Worm (Caenorhabditis elegans) whole organism, L2 larva: ENCODE data around the gene R11E3.2.
A peak's percentile ranks its signal among the peaks of the same experiment; 100 is the strongest.

Experiments used
- C34F6.9 ChIP-seq: fragments of 150-350 bp; optimal IDR thresholded peaks from 2 replicates; lab custom pipeline; 2014; ENCODE audit warnings: missing biosample characterization, missing genetic modification characterization
- F13H6.1 ChIP-seq: sonication (generic microtip); optimal IDR thresholded peaks from 2 replicates; lab custom pipeline; 2016; ENCODE audit warnings: missing genetic modification characterization, missing compliant biosample characterization
- R02D3.7 ChIP-seq: fragments of 150-350 bp; optimal IDR thresholded peaks from 2 replicates; lab custom pipeline; 2014; ENCODE audit warnings: missing biosample characterization, missing genetic modification characterization
- Y55F3AM.14 ChIP-seq: fragments of 200-800 bp; sonication (Bioruptor generic); optimal IDR thresholded peaks from 2 replicates; lab custom pipeline; 2018; ENCODE audit warnings: mild to moderate bottlenecking, missing genetic modification characterization, missing compliant biosample characterization
- ZK546.5 ChIP-seq: sonication (generic microtip); optimal IDR thresholded peaks from 2 replicates; lab custom pipeline; 2017; ENCODE audit warnings: missing biosample characterization, missing genetic modification characterization
- alr-1 ChIP-seq: fragments of 150-350 bp; optimal IDR thresholded peaks from 2 replicates; lab custom pipeline; 2014; ENCODE audit warnings: missing biosample characterization, missing genetic modification characterization
- aly-2 ChIP-seq: fragments of 150-350 bp; optimal IDR thresholded peaks from 2 replicates; lab custom pipeline; 2014; ENCODE audit warnings: missing biosample characterization, missing genetic modification characterization
- ama-1 ChIP-seq: fragments of 150-350 bp; optimal IDR thresholded peaks from 2 replicates; lab custom pipeline; 2018; ENCODE audit warnings: inconsistent platforms
- blmp-1 ChIP-seq: sonication (generic microtip); optimal IDR thresholded peaks from 2 replicates; lab custom pipeline; 2017; ENCODE audit warnings: missing genetic modification characterization, mild to moderate bottlenecking, missing compliant biosample characterization, antibody characterized with exemption, moderate library complexity; ENCODE audit not compliant: insufficient read depth
- ceh-16 ChIP-seq: fragments of 150-350 bp; optimal IDR thresholded peaks from 2 replicates; lab custom pipeline; 2014; ENCODE audit warnings: missing biosample characterization, missing genetic modification characterization
- ceh-82 ChIP-seq: fragments of 150-350 bp; optimal IDR thresholded peaks from 2 replicates; lab custom pipeline; 2014; ENCODE audit warnings: missing biosample characterization, missing genetic modification characterization
- crh-2 ChIP-seq: sonication (generic microtip); optimal IDR thresholded peaks from 2 replicates; lab custom pipeline; 2017; ENCODE audit warnings: missing biosample characterization, missing genetic modification characterization
- dmd-4 ChIP-seq: sonication (generic microtip); optimal IDR thresholded peaks from 2 replicates; lab custom pipeline; 2017; ENCODE audit warnings: missing biosample characterization, missing genetic modification characterization
- egl-27 ChIP-seq: sonication (generic microtip); optimal IDR thresholded peaks from 3 replicates; lab custom pipeline; 2017; ENCODE audit warnings: missing biosample characterization, missing genetic modification reagents, missing genetic modification characterization
- elt-1 ChIP-seq: fragments of 150-350 bp; optimal IDR thresholded peaks from 2 replicates; lab custom pipeline; 2014; ENCODE audit warnings: missing biosample characterization, missing genetic modification characterization
- elt-3 ChIP-seq: sonication (generic microtip); optimal IDR thresholded peaks from 2 replicates; lab custom pipeline; 2017; ENCODE audit warnings: missing biosample characterization, missing genetic modification characterization
- fos-1 ChIP-seq: fragments of 150-350 bp; optimal IDR thresholded peaks from 2 replicates; lab custom pipeline; 2014; ENCODE audit warnings: missing biosample characterization, missing genetic modification characterization
- gmeb-1 ChIP-seq: fragments of 150-350 bp; optimal IDR thresholded peaks from 2 replicates; lab custom pipeline; 2014; ENCODE audit warnings: missing biosample characterization, missing genetic modification characterization
- lin-11 ChIP-seq: fragments of 150-350 bp; sonication (generic microtip); optimal IDR thresholded peaks from 2 replicates; lab custom pipeline; 2014; ENCODE audit warnings: missing biosample characterization, missing genetic modification characterization, inconsistent platforms, mixed read lengths
- lin-13 ChIP-seq: fragments of 150-350 bp; optimal IDR thresholded peaks from 2 replicates; lab custom pipeline; 2014; ENCODE audit warnings: missing biosample characterization, missing genetic modification reagents, missing genetic modification characterization
- lsy-2 ChIP-seq, 2 experiments: fragments of 150-350 bp in 1 of 2; sonication (generic microtip) in 1 of 2; optimal IDR thresholded peaks; 2 replicates each; lab custom pipeline; 2014 to 2017; ENCODE audit warnings: missing biosample characterization in 2 of 2, missing genetic modification characterization in 2 of 2
- mab-5 ChIP-seq: fragments of 150-350 bp; optimal IDR thresholded peaks from 2 replicates; lab custom pipeline; 2014; ENCODE audit warnings: missing biosample characterization, missing genetic modification characterization
- mbf-1 ChIP-seq: sonication (generic microtip); optimal IDR thresholded peaks from 2 replicates; lab custom pipeline; 2017; ENCODE audit warnings: missing biosample characterization, missing genetic modification characterization
- mdl-1 ChIP-seq, 2 experiments: fragments of 150-350 bp in 1 of 2; sonication (generic microtip) in 1 of 2; optimal IDR thresholded peaks; 2 replicates each; lab custom pipeline; 2017; ENCODE audit warnings: missing biosample characterization in 2 of 2, missing genetic modification characterization in 2 of 2
- nhr-10 ChIP-seq: sonication (generic microtip); optimal IDR thresholded peaks from 2 replicates; lab custom pipeline; 2017; ENCODE audit warnings: missing biosample characterization, missing genetic modification characterization
- nhr-11 ChIP-seq: fragments of 150-350 bp; optimal IDR thresholded peaks from 2 replicates; lab custom pipeline; 2014; ENCODE audit warnings: missing biosample characterization, missing genetic modification characterization
- nhr-12 ChIP-seq: fragments of 150-350 bp; optimal IDR thresholded peaks from 2 replicates; lab custom pipeline; 2014; ENCODE audit warnings: missing biosample characterization, missing genetic modification characterization
- nhr-129 ChIP-seq: fragments of 150-350 bp; optimal IDR thresholded peaks from 2 replicates; lab custom pipeline; 2014; ENCODE audit warnings: missing biosample characterization, missing genetic modification characterization
- nhr-21 ChIP-seq: fragments of 150-350 bp; optimal IDR thresholded peaks from 2 replicates; lab custom pipeline; 2014; ENCODE audit warnings: missing biosample characterization, missing genetic modification characterization
- nhr-23 ChIP-seq: fragments of 150-350 bp; optimal IDR thresholded peaks from 2 replicates; lab custom pipeline; 2014; ENCODE audit warnings: missing biosample characterization, missing genetic modification reagents, missing genetic modification characterization
- nhr-237 ChIP-seq: fragments of 150-350 bp; optimal IDR thresholded peaks from 2 replicates; lab custom pipeline; 2014; ENCODE audit warnings: missing biosample characterization, missing genetic modification characterization
- nhr-25 ChIP-seq: fragments of 150-350 bp; sonication (generic microtip); optimal IDR thresholded peaks from 3 replicates; lab custom pipeline; 2014; ENCODE audit warnings: missing biosample characterization, missing genetic modification characterization
- nhr-6 ChIP-seq: fragments of 150-350 bp; optimal IDR thresholded peaks from 2 replicates; lab custom pipeline; 2014; ENCODE audit warnings: missing biosample characterization, missing genetic modification characterization
- peb-1 ChIP-seq: fragments of 150-350 bp; optimal IDR thresholded peaks from 2 replicates; lab custom pipeline; 2014; ENCODE audit warnings: missing biosample characterization, missing genetic modification characterization
- sem-4 ChIP-seq: fragments of 150-350 bp; optimal IDR thresholded peaks from 2 replicates; lab custom pipeline; 2014; ENCODE audit warnings: missing biosample characterization, missing genetic modification reagents, missing genetic modification characterization
- skn-1 ChIP-seq: sonication (generic microtip); optimal IDR thresholded peaks from 2 replicates; lab custom pipeline; 2017; ENCODE audit warnings: missing biosample characterization, missing genetic modification characterization
- sma-3 ChIP-seq: sonication (generic microtip); optimal IDR thresholded peaks from 2 replicates; lab custom pipeline; 2016; ENCODE audit warnings: missing genetic modification reagents, missing genetic modification characterization, missing compliant biosample characterization
- sma-9 ChIP-seq, 2 experiments: fragments of 150-350 bp in 1 of 2; sonication (generic microtip) in 1 of 2; optimal IDR thresholded peaks; 2 replicates each; lab custom pipeline; 2014 to 2016; ENCODE audit warnings: missing genetic modification characterization in 2 of 2, mild to moderate bottlenecking in 1 of 2, missing biosample characterization in 1 of 2, missing compliant biosample characterization in 1 of 2, missing genetic modification reagents in 1 of 2, moderate library complexity in 1 of 2
- snpc-4 ChIP-seq: fragments of 150-350 bp; optimal IDR thresholded peaks from 2 replicates; lab custom pipeline; 2014; ENCODE audit warnings: missing biosample characterization, missing genetic modification characterization
- unc-39 ChIP-seq: fragments of 150-350 bp; optimal IDR thresholded peaks from 2 replicates; lab custom pipeline; 2014; ENCODE audit warnings: missing biosample characterization, missing genetic modification characterization
- unc-55 ChIP-seq: fragments of 150-350 bp; sonication (generic microtip); optimal IDR thresholded peaks from 3 replicates; lab custom pipeline; 2014; ENCODE audit warnings: missing biosample characterization, missing genetic modification reagents, missing genetic modification characterization
- unc-62 ChIP-seq: fragments of 150-350 bp; optimal IDR thresholded peaks from 2 replicates; lab custom pipeline; 2014; ENCODE audit warnings: missing biosample characterization, missing genetic modification reagents, missing genetic modification characterization
- zag-1 ChIP-seq: fragments of 150-350 bp; optimal IDR thresholded peaks from 2 replicates; lab custom pipeline; 2014; ENCODE audit warnings: missing biosample characterization, missing genetic modification characterization
- ztf-1 ChIP-seq: fragments of 200-800 bp; sonication (Bioruptor generic); conservative IDR thresholded peaks from 2 replicates; pipeline ENCODE4 v1.3.6; 2022; ENCODE audit warnings: missing genetic modification characterization, missing compliant biosample characterization
- ztf-11 ChIP-seq: sonication (generic microtip); optimal IDR thresholded peaks from 2 replicates; lab custom pipeline; 2017; ENCODE audit warnings: missing biosample characterization, missing genetic modification characterization
- ztf-4 ChIP-seq: fragments of 150-350 bp; optimal IDR thresholded peaks from 2 replicates; lab custom pipeline; 2014; ENCODE audit warnings: missing biosample characterization, missing genetic modification characterization

Gene R11E3.2

DNA sequence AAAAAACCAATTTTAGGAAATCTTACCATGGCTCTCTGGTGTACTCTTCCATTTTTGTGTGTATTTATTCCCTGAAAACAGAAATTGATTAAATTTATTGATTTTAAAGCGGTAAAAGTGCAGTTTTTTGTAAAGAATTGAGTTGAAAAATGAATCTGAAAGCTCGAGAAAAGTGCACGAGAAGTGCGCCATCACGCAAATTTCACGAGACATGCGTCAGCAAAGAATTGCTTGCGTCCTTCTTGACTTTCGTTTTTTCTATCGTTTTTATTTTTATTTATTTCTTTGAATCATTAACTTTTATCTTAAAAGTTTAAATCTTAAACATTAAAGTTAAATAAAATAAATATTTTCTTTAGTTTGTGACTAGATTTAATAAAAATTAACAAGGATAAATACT lies 26.5 kb upstream of the R11E3.2 start, which contains the start of gene timm-17B.1 (continued):
- peak; percentile 49 for TF ChIP-seq sma-3 (GFP tag; lab: Kevin White, UChicago)

DNA sequence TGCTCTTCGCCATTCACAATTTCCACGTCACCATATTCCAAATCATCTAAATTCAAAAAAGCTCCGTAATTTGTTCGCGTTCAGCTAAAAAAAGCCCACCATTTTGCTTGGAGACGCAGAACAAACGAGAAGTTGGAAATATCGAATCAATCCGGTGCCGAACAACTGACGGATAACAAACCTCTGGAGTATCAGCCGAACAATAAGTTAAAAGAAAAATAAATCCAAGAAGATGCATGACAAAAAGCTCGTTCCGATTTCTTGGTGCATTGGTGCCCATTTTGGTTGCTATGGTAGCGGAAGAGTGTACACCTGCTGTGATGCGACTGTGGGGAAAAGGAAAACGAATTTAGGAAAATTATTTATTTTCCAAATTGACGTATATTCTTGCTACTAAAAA lies 24.3 kb upstream of the R11E3.2 start, which contains the start of gene tctn-1:
TSS of gene tctn-1 (minus strand) at position 280 of the 400 bp plus-strand sequence.
- TF ChIP-seq R02D3.7 (no peak), dmd-4 (tag; lab: Kevin White, UChicago) (no peak), ama-1 (lab: Kevin White, UChicago) (peak; percentile 63), unc-62 (no peak), ceh-16 (tag; lab: Kevin White, UChicago) (no peak), lin-13 (GFP tag; lab: Kevin White, UChicago) (peak; percentile 9), nhr-129 (tag; lab: Kevin White, UChicago) (peak; percentile 16), lsy-2 (tag; optimal IDR thresholded peaks at IDR 0.05; lab: Kevin White, UChicago) (peak; percentile 29 to 56), crh-2 (tag; lab: Kevin White, UChicago) (no peak), mab-5 (tag; lab: Kevin White, UChicago) (no peak), C34F6.9 (tag; lab: Kevin White, UChicago) (no peak), zag-1 (tag; lab: Kevin White, UChicago) (no peak), lin-11 (tag; lab: Kevin White, UChicago) (no peak), snpc-4 (tag; lab: Kevin White, UChicago) (no peak), ztf-1 (no peak)

DNA sequence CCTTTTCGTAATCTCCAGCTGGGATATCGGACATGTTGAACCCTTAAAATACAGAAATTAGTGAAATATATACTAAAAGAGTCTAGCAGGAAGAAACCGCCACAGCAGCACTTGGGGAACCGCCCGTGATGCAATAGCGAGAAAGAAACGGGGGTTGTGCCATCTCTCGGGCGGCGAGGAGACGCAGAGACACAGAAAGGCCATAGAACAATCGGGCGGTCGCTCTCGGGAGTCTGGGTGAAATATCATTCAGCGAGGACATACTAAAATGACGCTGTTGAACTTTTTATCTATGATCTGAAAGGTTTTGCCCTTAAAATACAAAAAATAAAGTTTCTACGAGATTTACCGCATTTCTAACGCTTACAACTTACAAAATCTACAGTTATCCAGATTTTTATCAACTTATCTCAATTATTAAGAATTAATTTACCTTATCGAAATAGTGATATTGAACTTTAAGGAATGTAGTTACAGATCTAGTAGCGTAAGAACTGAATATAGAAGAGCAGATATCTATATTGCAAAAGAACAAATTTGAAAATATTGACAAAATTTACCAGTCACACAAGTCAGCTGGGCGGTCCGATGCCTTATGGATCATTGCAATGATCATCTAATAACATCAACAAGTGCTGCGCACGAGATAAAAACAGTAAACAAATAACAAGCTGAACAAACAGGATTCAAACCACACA lies 23.3 kb upstream of the R11E3.2 start, which contains the start of gene cyc-2.1:
TSS of gene cyc-2.1 (minus strand) at position 605 of the 698 bp plus-strand sequence.
- TF ChIP-seq sma-3 (GFP tag; lab: Kevin White, UChicago) (peak; percentile 55), R02D3.7 (no peak), nhr-12 (tag; lab: Kevin White, UChicago) (no peak), unc-62 (no peak), mbf-1 (tag; lab: Kevin White, UChicago) (no peak), egl-27 (tag; lab: Kevin White, UChicago) (no peak), nhr-23 (tag; lab: Kevin White, UChicago) (no peak), nhr-237 (no peak), ZK546.5 (no peak), aly-2 (tag; lab: Kevin White, UChicago) (no peak), fos-1 (peak; percentile 70), sem-4 (peak; percentile 47), alr-1 (tag; lab: Kevin White, UChicago) (no peak), nhr-129 (tag; lab: Kevin White, UChicago) (peak; percentile 95), mdl-1 (tag; optimal IDR thresholded peaks at IDR 0.05; lab: Kevin White, UChicago) (peak in 1 of 2 experiments; percentile 16), zag-1 (tag; lab: Kevin White, UChicago) (no peak), ztf-1 (no peak), crh-2 (tag; lab: Kevin White, UChicago) (peak; percentile 61), mab-5 (tag; lab: Kevin White, UChicago) (peak; percentile 38), ztf-4 (tag; lab: Kevin White, UChicago) (peak; percentile 74), nhr-25 (tag; lab: Kevin White, UChicago) (peak; percentile 70), unc-55 (GFP tag; lab: Kevin White, UChicago) (peak; percentile 69), peb-1 (no peak), skn-1 (tag; lab: Kevin White, UChicago) (no peak), elt-1 (tag; lab: Kevin White, UChicago) (no peak), gmeb-1 (tag; lab: Kevin White, UChicago) (peak; percentile 14), nhr-6 (peak; percentile 22), blmp-1 (no peak), sma-9 (GFP tag; optimal IDR thresholded peaks at IDR 0.05; lab: Kevin White, UChicago) (peak; percentile 80), sma-9 (tag; optimal IDR thresholded peaks at IDR 0.05; lab: Kevin White, UChicago) (no peak), ztf-11 (tag; lab: Kevin White, UChicago) (no peak), Y55F3AM.14 (GFP tag; lab: Kevin White, UChicago) (peak; percentile 39), lin-13 (GFP tag; lab: Kevin White, UChicago) (peak; percentile 67), snpc-4 (tag; lab: Kevin White, UChicago) (no peak), nhr-10 (no peak), F13H6.1 (tag; lab: Kevin White, UChicago) (peak; percentile 62), unc-39 (tag; lab: Kevin White, UChicago) (no peak), ceh-16 (tag; lab: Kevin White, UChicago) (no peak), ceh-82 (tag; lab: Kevin White, UChicago) (no peak), nhr-21 (peak; percentile 3), lin-11 (tag; lab: Kevin White, UChicago) (peak; percentile 19), dmd-4 (tag; lab: Kevin White, UChicago) (no peak), C34F6.9 (tag; lab: Kevin White, UChicago) (peak; percentile 69), elt-3 (tag; lab: Kevin White, UChicago) (no peak), nhr-11 (tag; lab: Kevin White, UChicago) (no peak), lsy-2 (tag; optimal IDR thresholded peaks at IDR 0.05; lab: Kevin White, UChicago) (peak; percentile 59 to 87)
